Fruit fly (Drosophila melanogaster) S2 (cell line): ENCODE measurements around the gene CapaR.

Experiments used
- CG8478 ChIP-seq: fragments of >200 bp; optimal IDR thresholded peaks from 2 replicates; lab custom pipeline; 2018
- CTCF ChIP-seq, 2 experiments: fragments of >200 bp; optimal IDR thresholded peaks; 2 replicates each; lab custom pipeline; 2018

The CapaR gene

DNA sequence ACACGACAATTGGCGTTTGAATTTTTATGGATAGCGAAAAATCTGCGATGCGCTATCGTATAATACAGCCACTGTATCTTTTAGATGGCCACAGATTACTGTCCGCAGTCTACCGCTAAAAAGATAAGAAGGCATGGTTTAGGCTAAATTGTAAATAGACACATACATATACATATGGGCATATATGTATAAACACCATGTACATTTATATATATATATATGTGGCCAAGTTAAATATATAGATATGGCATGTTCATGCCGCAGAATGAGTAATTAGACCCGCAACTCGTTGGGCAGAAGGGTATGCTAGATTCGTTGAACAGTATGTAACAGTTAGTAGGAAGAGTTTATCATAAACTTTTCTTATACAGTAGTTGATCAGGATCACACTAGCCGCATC lies at the start of gene CapaR:
Gene CapaR (minus strand): TSS at position 101 of the 400 bp plus-strand sequence.
- TF ChIP-seq CTCF (optimal IDR thresholded peaks at IDR 0.05; lab: Kevin White, UChicago) (no peak), CG8478 (lab: Kevin White, UChicago) (no peak)

DNA sequence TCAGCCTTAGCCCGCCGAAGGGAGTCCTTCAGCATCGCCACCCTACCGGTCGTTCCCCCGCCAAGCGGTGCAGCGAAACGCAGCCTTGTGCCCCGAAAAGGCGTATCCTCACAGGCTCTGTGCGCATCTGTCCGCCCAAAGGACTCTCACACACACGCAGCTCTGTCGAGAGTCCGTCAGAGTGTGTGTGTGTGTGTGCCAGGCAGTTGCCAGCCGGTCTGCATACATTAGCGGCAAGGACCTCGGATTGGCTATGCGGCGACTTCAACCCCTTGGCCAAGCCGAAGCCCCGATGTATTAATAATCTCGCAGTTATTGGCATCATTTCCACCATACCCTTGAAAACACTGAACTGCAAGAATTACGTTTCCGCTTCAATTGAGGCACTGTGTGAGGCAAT lies 48.6 kb upstream of the CapaR start:
- no peak for TF ChIP-seq CTCF (optimal IDR thresholded peaks at IDR 0.05; lab: Kevin White, UChicago)
- no peak for TF ChIP-seq CG8478 (lab: Kevin White, UChicago)

DNA sequence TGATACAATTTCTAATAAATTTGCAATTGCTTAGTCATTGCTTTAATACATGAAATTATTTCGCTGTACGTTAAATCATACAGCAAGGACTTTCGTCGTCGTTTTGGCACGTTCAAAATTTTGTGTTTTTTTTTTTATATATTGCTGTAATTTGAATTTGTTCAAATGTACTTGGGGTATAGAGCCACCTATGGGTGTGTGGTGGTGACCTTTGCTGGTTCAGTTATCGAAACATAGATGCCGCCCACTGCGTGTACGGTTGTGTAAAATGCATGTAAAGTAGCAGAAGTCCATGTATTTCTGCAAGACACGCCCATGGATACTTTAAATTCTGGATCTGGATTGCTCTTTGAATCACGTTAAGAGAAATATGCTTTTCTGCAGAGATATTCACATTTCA lies 42.3 kb upstream of the CapaR start:
- peak; percentile 99 to 100 for TF ChIP-seq CTCF (optimal IDR thresholded peaks at IDR 0.05; lab: Kevin White, UChicago)
- no peak for TF ChIP-seq CG8478 (lab: Kevin White, UChicago)

DNA sequence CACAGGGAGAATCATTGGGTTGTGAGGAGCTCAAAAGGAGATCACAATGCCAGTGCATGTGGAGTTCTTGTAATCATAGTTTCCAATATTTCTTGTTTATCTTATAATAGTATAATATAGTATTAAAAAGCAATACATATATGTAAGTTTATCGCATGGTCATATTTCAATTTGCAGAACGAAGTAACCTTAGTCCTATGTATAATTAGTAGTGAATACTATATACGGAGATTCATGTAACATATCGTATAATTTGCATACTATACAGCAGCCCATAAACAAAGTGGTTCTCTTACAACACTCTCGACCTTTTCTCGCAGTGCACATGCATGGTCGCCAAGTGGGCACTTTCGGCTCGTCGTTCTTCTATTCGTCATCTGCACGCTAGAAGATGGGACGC lies 40.3 kb upstream of the CapaR start:
- TF ChIP-seq CTCF (optimal IDR thresholded peaks at IDR 0.05; lab: Kevin White, UChicago) (no peak), CG8478 (lab: Kevin White, UChicago) (no peak)

DNA sequence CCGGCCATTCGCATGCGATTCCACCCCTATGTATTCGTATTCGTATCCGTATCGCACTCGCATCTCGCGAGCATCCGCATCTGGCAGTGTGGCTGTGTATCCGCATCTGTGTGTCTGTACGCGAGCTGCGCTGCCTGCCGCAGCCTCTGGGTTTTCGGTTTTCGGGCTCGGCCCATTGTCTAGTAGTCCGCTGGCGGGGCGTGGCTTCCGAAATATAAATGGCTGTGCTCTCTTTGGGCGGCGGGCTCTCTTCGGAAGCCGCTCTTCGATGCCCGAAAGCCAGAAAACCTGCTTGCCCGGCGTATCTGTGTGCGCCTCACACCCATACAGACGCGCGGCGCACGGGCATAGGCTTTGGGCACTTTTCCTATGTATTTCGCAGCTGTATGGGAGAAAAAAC lies 36.4 kb upstream of the CapaR start:
- TF ChIP-seq CTCF (optimal IDR thresholded peaks at IDR 0.05; lab: Kevin White, UChicago) (no peak), CG8478 (lab: Kevin White, UChicago) (no peak)

DNA sequence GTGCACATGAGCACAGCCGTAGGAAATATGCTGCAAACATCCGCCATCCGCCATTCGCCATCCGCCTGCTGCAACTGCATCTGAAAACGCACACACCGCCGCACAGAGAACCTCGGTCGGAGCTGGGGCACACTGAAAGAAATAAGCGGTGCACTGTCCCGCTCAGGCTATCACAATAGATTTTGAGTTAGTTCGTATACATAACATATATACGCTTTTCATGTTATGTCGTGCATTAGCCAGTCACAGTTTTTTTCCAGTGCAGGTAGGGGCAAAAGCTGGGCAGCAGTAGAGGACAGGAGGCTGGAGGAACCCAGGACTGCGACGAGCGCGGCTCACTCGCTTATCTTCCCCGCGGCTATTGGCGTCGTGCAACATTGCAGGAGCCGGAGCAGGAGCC lies 32.4 kb upstream of the CapaR start:
- TF ChIP-seq CG8478 (lab: Kevin White, UChicago) = no peak
- no peak for TF ChIP-seq CTCF (optimal IDR thresholded peaks at IDR 0.05; lab: Kevin White, UChicago)

DNA sequence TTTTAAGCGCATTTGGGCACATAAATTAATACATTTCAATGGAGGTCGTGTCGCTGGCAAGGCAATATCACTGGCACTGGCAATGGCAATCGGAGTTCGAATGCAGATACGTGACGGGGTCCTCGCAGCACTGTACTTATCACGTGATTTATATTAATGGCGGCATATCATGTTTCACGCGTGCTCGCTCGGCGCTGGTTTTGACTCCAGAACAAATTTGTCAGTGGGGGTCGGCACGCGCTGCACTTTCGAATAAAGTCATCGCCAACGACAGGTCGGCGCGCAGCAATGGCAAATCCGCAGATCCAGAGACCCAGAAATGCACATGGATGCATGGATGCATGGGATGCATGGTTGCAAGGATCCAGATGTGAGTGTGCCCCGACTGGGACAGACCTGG lies 29.3 kb upstream of the CapaR start:
- no peak for TF ChIP-seq CG8478 (lab: Kevin White, UChicago)
- TF ChIP-seq CTCF (optimal IDR thresholded peaks at IDR 0.05; lab: Kevin White, UChicago) = no peak

DNA sequence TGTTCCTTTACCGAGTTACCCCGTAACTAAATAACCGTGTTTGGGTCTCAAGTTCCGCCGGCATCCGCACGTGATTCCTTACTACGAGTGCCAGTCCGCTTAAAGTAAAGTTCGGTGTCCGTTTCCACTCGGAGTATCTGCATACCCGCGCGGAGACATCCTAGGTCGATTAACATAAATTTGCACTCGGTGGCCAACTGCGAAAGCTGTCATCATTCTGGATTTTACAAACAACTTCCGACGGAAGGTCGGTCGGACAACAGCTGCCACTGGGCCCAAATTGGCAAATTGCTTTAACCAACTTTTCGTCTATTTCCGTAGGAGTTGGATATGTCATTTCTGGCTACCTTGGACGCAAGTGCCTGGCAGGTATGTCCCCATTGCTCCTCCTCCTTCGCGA lies 24.5 kb upstream of the CapaR start, which contains the start of gene TfAP-2:
Gene TfAP-2 (plus strand): TSS at position 301 of the 400 bp plus-strand sequence.
- TF ChIP-seq CG8478 (lab: Kevin White, UChicago) (no peak), CTCF (optimal IDR thresholded peaks at IDR 0.05; lab: Kevin White, UChicago) (no peak)

DNA sequence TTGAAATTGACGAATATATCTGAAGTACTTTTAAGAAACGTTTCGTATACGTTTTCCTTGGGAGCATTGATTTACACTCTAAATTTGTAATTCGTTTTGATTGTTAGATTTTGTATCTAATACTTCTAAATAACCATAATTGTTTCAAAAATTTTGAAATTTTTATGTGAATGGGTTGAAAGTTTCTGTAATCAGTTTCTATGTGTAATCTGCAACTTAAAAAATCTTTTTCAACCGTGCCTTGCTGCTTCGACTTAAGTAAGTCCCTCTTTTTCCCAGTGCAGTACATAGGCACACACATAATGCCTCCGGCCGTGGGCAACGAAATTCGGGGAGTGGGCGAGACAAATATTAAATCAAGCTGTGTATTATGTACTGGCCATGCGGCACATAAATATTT lies 23.4 kb upstream of the CapaR start:
- TF ChIP-seq CG8478 (lab: Kevin White, UChicago) (no peak), CTCF (optimal IDR thresholded peaks at IDR 0.05; lab: Kevin White, UChicago) (no peak)

DNA sequence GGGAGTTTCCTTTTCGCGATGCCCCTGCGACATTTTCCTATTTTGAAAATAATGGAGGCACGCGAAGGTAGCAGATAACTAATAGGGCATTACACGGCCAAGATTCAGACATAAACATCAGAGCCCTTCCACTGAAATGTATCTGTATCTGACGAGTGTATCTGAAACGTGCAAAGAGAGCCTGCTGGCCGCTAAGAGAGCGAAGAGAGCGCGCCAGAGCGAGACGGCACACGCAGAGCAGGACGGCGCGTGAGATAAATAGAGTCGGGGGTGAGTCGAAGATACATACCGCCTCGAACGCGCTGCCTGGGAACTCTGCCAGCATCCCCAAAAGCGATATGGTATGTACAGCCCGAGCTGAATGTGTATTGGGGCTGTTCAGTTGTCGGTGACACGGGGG lies 22.7 kb upstream of the CapaR start:
- TF ChIP-seq CG8478 (lab: Kevin White, UChicago) (no peak), CTCF (optimal IDR thresholded peaks at IDR 0.05; lab: Kevin White, UChicago) (peak in 1 of 2 experiments; percentile 3)

DNA sequence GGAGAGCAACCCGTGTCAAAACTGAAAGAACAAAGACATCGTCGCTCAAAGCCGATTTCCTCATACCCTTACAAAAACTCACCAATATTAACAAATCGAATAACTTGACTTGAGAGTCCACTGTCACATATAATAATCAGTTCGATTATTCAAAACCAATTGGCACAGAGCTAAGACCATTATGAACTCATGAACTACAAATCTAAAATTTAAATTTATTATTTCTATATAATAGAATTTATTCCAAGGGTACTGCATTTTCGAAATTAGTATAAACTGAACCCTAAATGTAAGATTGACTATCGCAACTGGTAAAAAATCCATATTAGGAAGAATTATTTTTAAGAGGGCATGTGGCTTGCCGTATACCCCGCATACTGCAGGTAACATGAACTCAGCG lies 20.0 kb upstream of the CapaR start:
- TF ChIP-seq CG8478 (lab: Kevin White, UChicago) (no peak), CTCF (optimal IDR thresholded peaks at IDR 0.05; lab: Kevin White, UChicago) (no peak)

DNA sequence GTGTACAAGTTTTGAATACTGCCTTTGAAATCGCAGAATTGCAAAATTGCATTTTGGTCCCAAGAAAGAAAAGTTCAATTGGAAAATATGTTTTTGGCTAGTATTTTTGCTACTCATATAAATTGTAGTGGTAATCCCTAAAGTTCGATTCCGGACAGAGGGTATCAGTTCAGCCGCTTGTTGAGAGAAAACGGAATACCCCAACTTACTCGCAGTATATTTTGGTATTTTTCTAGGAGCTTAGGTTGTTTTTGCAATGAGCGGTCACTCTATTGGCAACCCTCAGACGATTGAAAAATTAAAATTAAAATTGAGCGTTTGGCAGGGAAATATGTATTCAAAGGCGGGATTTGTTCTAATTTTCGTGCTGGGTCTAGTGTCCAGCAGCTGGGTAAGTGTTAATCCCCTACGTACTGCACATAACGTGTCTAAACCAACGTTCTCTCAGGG lies 12.3 kb upstream of the CapaR start:
- no peak for TF ChIP-seq CG8478 (lab: Kevin White, UChicago)
- no peak for TF ChIP-seq CTCF (optimal IDR thresholded peaks at IDR 0.05; lab: Kevin White, UChicago)

DNA sequence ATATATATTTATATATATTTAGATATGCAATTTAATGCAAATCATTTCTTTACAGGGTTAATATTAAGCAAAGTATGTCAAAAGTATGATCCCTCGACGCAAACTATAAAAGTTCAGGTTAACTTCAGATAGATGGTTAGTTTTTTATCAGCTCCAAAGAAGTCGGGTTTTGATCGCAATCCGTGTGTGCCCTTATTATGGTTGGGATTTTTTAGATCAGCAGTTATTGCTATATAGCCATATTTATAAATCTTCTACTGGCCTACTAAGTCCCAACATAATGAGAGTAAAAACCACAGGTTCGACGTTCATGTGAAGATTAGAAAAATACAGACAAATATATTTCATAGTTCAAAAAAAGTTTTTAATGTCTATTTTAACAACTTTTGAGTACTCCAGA lies 11.8 kb upstream of the CapaR start, which contains the start of gene EMC10:
Gene EMC10 (plus strand): TSS at position 301 of the 400 bp plus-strand sequence.
- TF ChIP-seq CG8478 (lab: Kevin White, UChicago) (no peak), CTCF (optimal IDR thresholded peaks at IDR 0.05; lab: Kevin White, UChicago) (no peak)

DNA sequence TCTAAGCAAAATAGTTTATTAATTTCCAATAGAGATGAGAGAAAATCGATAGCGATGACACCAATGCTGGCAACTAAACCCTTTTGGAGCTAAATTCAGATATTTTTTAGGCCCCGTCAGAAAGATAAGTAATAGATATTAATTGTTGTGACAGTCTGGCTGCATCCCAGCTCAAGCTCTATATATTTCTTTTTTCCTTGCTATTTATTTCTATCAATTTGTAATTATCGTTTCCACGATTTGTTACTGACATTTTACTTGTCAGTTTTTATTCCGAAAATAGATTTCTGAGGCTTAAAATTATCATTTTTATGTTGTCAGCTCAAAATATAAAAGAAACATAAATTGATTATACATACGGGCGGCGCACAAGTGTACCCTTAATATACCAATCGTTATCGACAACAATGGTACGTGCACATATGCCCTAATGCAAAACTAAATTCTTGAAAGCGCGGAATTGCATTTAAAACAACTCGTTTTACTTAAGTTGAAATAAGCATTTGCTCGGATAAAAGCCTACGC lies 6.9 kb upstream of the CapaR start, which contains the start of the genes CRIF and SMC5:
Gene CRIF (minus strand): TSS at position 51 of the 525 bp plus-strand sequence.
Gene SMC5 (plus strand): TSS at position 329 of the 525 bp plus-strand sequence.
- TF ChIP-seq CTCF (optimal IDR thresholded peaks at IDR 0.05; lab: Kevin White, UChicago) = no peak
- TF ChIP-seq CG8478 (lab: Kevin White, UChicago) = no peak

DNA sequence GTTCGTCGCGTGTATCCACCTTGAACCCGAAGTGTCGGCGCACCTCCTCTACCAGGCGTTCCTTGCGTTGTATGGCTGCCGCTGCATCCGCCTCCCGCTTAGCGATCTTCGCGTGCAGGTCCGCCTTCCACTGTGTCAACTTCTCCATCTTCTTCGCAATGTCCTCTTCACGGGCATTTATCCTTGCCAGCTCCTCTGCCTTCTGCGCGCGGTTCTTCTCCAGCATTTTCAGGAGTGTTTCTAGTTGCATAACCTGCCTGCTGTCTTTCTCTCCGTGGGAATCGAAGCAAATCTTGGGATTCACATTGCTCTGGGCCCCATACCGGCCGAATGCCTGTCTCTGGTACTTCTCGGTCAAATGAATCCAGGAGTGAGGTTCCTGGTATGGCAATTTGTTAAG lies 6.3 kb upstream of the CapaR start:
- TF ChIP-seq CG8478 (lab: Kevin White, UChicago) = no peak
- TF ChIP-seq CTCF (optimal IDR thresholded peaks at IDR 0.05; lab: Kevin White, UChicago) = no peak

DNA sequence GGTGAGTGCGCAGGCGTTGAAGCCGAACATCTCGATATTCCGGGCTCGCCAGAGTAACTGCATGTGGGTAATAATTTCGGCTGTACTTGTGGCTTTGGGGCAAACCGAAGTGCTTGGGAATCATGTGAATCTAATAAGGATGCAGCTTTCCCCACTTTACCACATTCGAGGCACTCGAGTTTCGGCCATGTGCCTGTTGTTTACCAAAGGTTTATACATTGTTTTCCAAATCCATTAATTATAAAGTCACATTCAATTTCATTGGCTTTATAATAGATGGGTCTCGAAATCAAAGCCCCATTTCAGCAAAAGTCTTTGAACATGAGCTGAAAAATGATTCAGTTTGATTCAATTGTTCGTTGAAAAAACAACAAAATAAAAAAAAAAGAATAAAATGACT lies 3.1 kb upstream of the CapaR start, which contains the start of gene CG7634:
Gene CG7634 (plus strand): TSS at position 301 of the 400 bp plus-strand sequence.
- TF ChIP-seq CTCF (optimal IDR thresholded peaks at IDR 0.05; lab: Kevin White, UChicago) (no peak), CG8478 (lab: Kevin White, UChicago) (no peak)
